Worm (Caenorhabditis elegans) whole organism, young adult: Measurements from ENCODE around the gene T15B7.8.

ENCODE experiments used
- B0019.2 ChIP-seq: fragments of 200-800 bp; sonication (Bioruptor generic); conservative IDR thresholded peaks from 2 replicates; pipeline ENCODE4 v1.3.6; 2022; ENCODE audit warnings: missing genetic modification reagents, missing genetic modification characterization, missing compliant biosample characterization
- B0261.1 ChIP-seq: sonication (generic microtip); optimal IDR thresholded peaks from 2 replicates; lab custom pipeline; 2016; ENCODE audit warnings: mild to moderate bottlenecking, missing genetic modification characterization, moderate library complexity, missing compliant biosample characterization
- D2030.7 ChIP-seq: fragments of 200-800 bp; sonication (Bioruptor generic); IDR thresholded peaks from 2 replicates; pipeline ENCODE4 v1.3.6; 2022; ENCODE audit warnings: missing genetic modification reagents, missing genetic modification characterization, missing compliant biosample characterization
- F33H1.4 ChIP-seq: fragments of 200-800 bp; sonication (Bioruptor generic); IDR thresholded peaks from 2 replicates; pipeline ENCODE4 v1.3.6; 2022; ENCODE audit warnings: missing genetic modification reagents, missing genetic modification characterization, missing compliant biosample characterization
- F49E8.2 ChIP-seq: sonication (generic microtip); optimal IDR thresholded peaks from 3 replicates; lab custom pipeline; 2017; ENCODE audit warnings: missing genetic modification characterization, mild to moderate bottlenecking, missing compliant biosample characterization, antibody characterized with exemption, moderate library complexity; ENCODE audit not compliant: insufficient read depth
- K11D2.4 ChIP-seq: fragments of 200-800 bp; sonication (Bioruptor generic); IDR thresholded peaks from 2 replicates; pipeline ENCODE4 v1.3.6; 2022; ENCODE audit warnings: missing genetic modification reagents, missing genetic modification characterization, missing compliant biosample characterization
- Y56A3A.18 ChIP-seq: fragments of 200-800 bp; sonication (Bioruptor generic); IDR thresholded peaks from 2 replicates; pipeline ENCODE4 v1.3.6; 2022; ENCODE audit warnings: missing genetic modification reagents, missing genetic modification characterization, missing compliant biosample characterization
- Y79H2A.3 ChIP-seq: fragments of 200-800 bp; sonication (Bioruptor generic); conservative IDR thresholded peaks from 2 replicates; pipeline ENCODE4 v1.3.6; 2022; ENCODE audit warnings: missing genetic modification reagents, missing genetic modification characterization, missing compliant biosample characterization
- ZK185.1 ChIP-seq: sonication (generic microtip); optimal IDR thresholded peaks from 2 replicates; lab custom pipeline; 2016; ENCODE audit warnings: mild to moderate bottlenecking, missing genetic modification characterization, missing compliant biosample characterization; ENCODE audit not compliant: poor library complexity, severe bottlenecking
- ama-1 ChIP-seq, 3 experiments: fragments of 150-350 bp in 1 of 3; sonication (generic microtip) in 2 of 3; optimal IDR thresholded peaks; 2 replicates each; lab custom pipeline; 2014 to 2018; ENCODE audit warnings: missing biosample characterization in 2 of 3, missing genetic modification characterization in 2 of 3, missing genetic modification reagents in 2 of 3
- aptf-3 ChIP-seq: fragments of 200-800 bp; sonication (Bioruptor generic); IDR thresholded peaks from 2 replicates; pipeline ENCODE4 v1.3.6; 2022; ENCODE audit warnings: missing genetic modification characterization, missing compliant biosample characterization
- atf-7 ChIP-seq: sonication (generic microtip); optimal IDR thresholded peaks from 2 replicates; lab custom pipeline; 2017; ENCODE audit warnings: mild to moderate bottlenecking, missing genetic modification characterization, missing compliant biosample characterization
- athp-1 ChIP-seq: sonication (generic microtip); optimal IDR thresholded peaks from 2 replicates; lab custom pipeline; 2017; ENCODE audit warnings: mild to moderate bottlenecking, missing genetic modification characterization, missing compliant biosample characterization
- attf-3 ChIP-seq: fragments of 200-800 bp; sonication (Bioruptor generic); conservative IDR thresholded peaks from 2 replicates; pipeline ENCODE4 v1.3.6; 2022; ENCODE audit warnings: missing genetic modification reagents, missing genetic modification characterization, missing compliant biosample characterization
- attf-5 ChIP-seq: fragments of 200-800 bp; sonication (Bioruptor generic); optimal IDR thresholded peaks from 2 replicates; lab custom pipeline; 2018; ENCODE audit warnings: mild to moderate bottlenecking, missing genetic modification characterization, missing compliant biosample characterization
- bed-1 ChIP-seq: fragments of 200-800 bp; sonication (Bioruptor generic); IDR thresholded peaks from 2 replicates; pipeline ENCODE4 v1.3.6; 2022; ENCODE audit warnings: missing genetic modification reagents, missing genetic modification characterization, missing compliant biosample characterization
- ceh-100 ChIP-seq: fragments of 200-800 bp; sonication (Bioruptor generic); IDR thresholded peaks from 2 replicates; pipeline ENCODE4 v1.3.6; 2022; ENCODE audit warnings: missing genetic modification reagents, missing genetic modification characterization, missing compliant biosample characterization
- ceh-40 ChIP-seq: fragments of 200-800 bp; sonication (Bioruptor generic); IDR thresholded peaks from 2 replicates; pipeline ENCODE4 v1.3.6; 2022; ENCODE audit warnings: missing genetic modification characterization, missing compliant biosample characterization
- ekl-4 ChIP-seq: fragments of 200-800 bp; sonication (Bioruptor generic); IDR thresholded peaks from 2 replicates; pipeline ENCODE4 v1.3.6; 2022; ENCODE audit warnings: missing genetic modification reagents, missing genetic modification characterization, missing compliant biosample characterization
- gei-17 ChIP-seq: fragments of 200-800 bp; sonication (Bioruptor generic); optimal IDR thresholded peaks from 2 replicates; lab custom pipeline; 2018; ENCODE audit warnings: mild to moderate bottlenecking, missing genetic modification characterization, missing compliant biosample characterization
- him-1 ChIP-seq: sonication (generic microtip); optimal IDR thresholded peaks from 2 replicates; lab custom pipeline; 2016; ENCODE audit warnings: missing genotype, missing genetic modification reagents, missing genetic modification characterization, missing compliant biosample characterization
- hlh-12 ChIP-seq: sonication (generic microtip); optimal IDR thresholded peaks from 2 replicates; lab custom pipeline; 2016; ENCODE audit warnings: missing genetic modification characterization, missing compliant biosample characterization
- hlh-26 ChIP-seq: fragments of 200-800 bp; sonication (Bioruptor generic); conservative IDR thresholded peaks from 2 replicates; pipeline ENCODE4 v1.3.6; 2022; ENCODE audit warnings: missing genetic modification reagents, missing genetic modification characterization, missing compliant biosample characterization
- hmg-1.2 ChIP-seq: fragments of 200-800 bp; sonication (Bioruptor generic); IDR thresholded peaks from 2 replicates; pipeline ENCODE4 v1.3.6; 2022; ENCODE audit warnings: missing genetic modification reagents, missing genetic modification characterization, missing compliant biosample characterization
- hsf-1 ChIP-seq: fragments of 200-800 bp; sonication (Bioruptor generic); IDR thresholded peaks from 2 replicates; pipeline ENCODE4 v1.3.6; 2022; ENCODE audit warnings: missing genetic modification reagents, missing genetic modification characterization, missing compliant biosample characterization
- let-607 ChIP-seq, 2 experiments: fragments of 200-800 bp in 1 of 2; sonication (Bioruptor generic) in 1 of 2; sonication (generic microtip) in 1 of 2; optimal IDR thresholded peaks; 2 replicates each; lab custom pipeline; 2016 to 2018; ENCODE audit warnings: mild to moderate bottlenecking in 2 of 2, missing compliant biosample characterization in 2 of 2, missing genetic modification characterization in 2 of 2, moderate library complexity in 2 of 2, missing genotype in 1 of 2
- lin-35 ChIP-seq, 3 experiments: fragments of 150-350 bp in 2 of 3; sonication (generic microtip) in 1 of 3; optimal IDR thresholded peaks; 2 replicates each; lab custom pipeline; 2014 to 2018; ENCODE audit warnings: missing biosample characterization in 3 of 3, missing genetic modification characterization in 3 of 3, missing genetic modification reagents in 3 of 3
- lin-54 ChIP-seq: fragments of 200-800 bp; sonication (Bioruptor generic); optimal IDR thresholded peaks from 2 replicates; lab custom pipeline; 2018; ENCODE audit warnings: mild to moderate bottlenecking, missing genetic modification characterization, missing compliant biosample characterization
- lir-1 ChIP-seq: fragments of 200-800 bp; sonication (Bioruptor generic); conservative IDR thresholded peaks from 2 replicates; pipeline ENCODE4 v1.3.6; 2022; ENCODE audit warnings: missing genetic modification reagents, missing genetic modification characterization, missing compliant biosample characterization
- lsl-1 ChIP-seq: fragments of 200-800 bp; sonication (Bioruptor generic); optimal IDR thresholded peaks from 2 replicates; lab custom pipeline; 2018; ENCODE audit warnings: mild to moderate bottlenecking, missing genetic modification characterization, moderate library complexity, missing compliant biosample characterization
- madf-10 ChIP-seq: sonication (generic microtip); optimal IDR thresholded peaks from 2 replicates; lab custom pipeline; 2016; ENCODE audit warnings: mild to moderate bottlenecking, missing genetic modification characterization, missing compliant biosample characterization
- madf-3 ChIP-seq: fragments of 200-800 bp; sonication (Bioruptor generic); IDR thresholded peaks from 2 replicates; pipeline ENCODE4 v1.3.6; 2022; ENCODE audit warnings: missing genetic modification reagents, missing genetic modification characterization, missing compliant biosample characterization
- madf-8 ChIP-seq: fragments of 200-800 bp; sonication (Bioruptor generic); conservative IDR thresholded peaks from 2 replicates; pipeline ENCODE4 v1.3.6; 2022; ENCODE audit warnings: missing genetic modification reagents, missing genetic modification characterization, missing compliant biosample characterization
- mcd-1 ChIP-seq: fragments of 200-800 bp; sonication (Bioruptor generic); IDR thresholded peaks from 2 replicates; pipeline ENCODE4 v1.3.6; 2022; ENCODE audit warnings: missing genetic modification reagents, missing genetic modification characterization, missing compliant biosample characterization
- mel-28 ChIP-seq: sonication (generic microtip); optimal IDR thresholded peaks from 2 replicates; lab custom pipeline; 2016; ENCODE audit warnings: borderline replicate concordance, mild to moderate bottlenecking, missing genetic modification characterization, missing compliant biosample characterization
- mxl-1 ChIP-seq: sonication (generic microtip); optimal IDR thresholded peaks from 2 replicates; lab custom pipeline; 2016; ENCODE audit warnings: missing genetic modification characterization, missing compliant biosample characterization
- nfyb-1 ChIP-seq: fragments of 200-800 bp; sonication (Bioruptor generic); IDR thresholded peaks from 2 replicates; pipeline ENCODE4 v1.3.6; 2022; ENCODE audit warnings: missing genetic modification reagents, missing genetic modification characterization, missing compliant biosample characterization
- pbrm-1 ChIP-seq: fragments of 200-800 bp; sonication (Bioruptor generic); IDR thresholded peaks from 2 replicates; pipeline ENCODE4 v1.3.6; 2022; ENCODE audit warnings: missing genetic modification reagents, missing genetic modification characterization, missing compliant biosample characterization
- rcor-1 ChIP-seq: fragments of 200-800 bp; sonication (Bioruptor generic); IDR thresholded peaks from 2 replicates; pipeline ENCODE4 v1.3.6; 2022; ENCODE audit warnings: missing genetic modification reagents, missing genetic modification characterization, missing compliant biosample characterization
- rec-8 ChIP-seq, 2 experiments: sonication (generic microtip); optimal IDR thresholded peaks; 2 replicates each; lab custom pipeline; 2016; ENCODE audit warnings: mild to moderate bottlenecking in 2 of 2, missing genetic modification characterization in 2 of 2, missing genetic modification reagents in 2 of 2, missing genotype in 2 of 2, missing biosample characterization in 1 of 2, missing compliant biosample characterization in 1 of 2, moderate library complexity in 1 of 2
- repo-1 ChIP-seq: sonication (generic microtip); optimal IDR thresholded peaks from 2 replicates; lab custom pipeline; 2017; ENCODE audit warnings: mild to moderate bottlenecking, missing genetic modification characterization, missing compliant biosample characterization
- tbp1 ChIP-seq: fragments of 200-800 bp; sonication (Bioruptor generic); optimal IDR thresholded peaks from 2 replicates; lab custom pipeline; 2018; ENCODE audit warnings: mild to moderate bottlenecking, missing genetic modification characterization, missing compliant biosample characterization
- tbx-9 ChIP-seq: sonication (generic microtip); optimal IDR thresholded peaks from 2 replicates; lab custom pipeline; 2016; ENCODE audit warnings: borderline replicate concordance, missing genetic modification characterization, inconsistent platforms, missing compliant biosample characterization
- zfh-2 ChIP-seq: fragments of 200-800 bp; sonication (Bioruptor generic); conservative IDR thresholded peaks from 2 replicates; pipeline ENCODE4 v1.3.6; 2022; ENCODE audit warnings: missing genetic modification reagents, missing genetic modification characterization, missing compliant biosample characterization
- zim-3 ChIP-seq: sonication (generic microtip); optimal IDR thresholded peaks from 2 replicates; lab custom pipeline; 2017; ENCODE audit warnings: mild to moderate bottlenecking, missing genetic modification characterization, moderate library complexity, missing compliant biosample characterization
- ztf-18 ChIP-seq: sonication (generic microtip); optimal IDR thresholded peaks from 2 replicates; lab custom pipeline; 2016; ENCODE audit warnings: missing genotype, mild to moderate bottlenecking, missing genetic modification characterization, missing compliant biosample characterization
- ztf-25 ChIP-seq: fragments of 200-800 bp; sonication (Bioruptor generic); IDR thresholded peaks from 2 replicates; pipeline ENCODE4 v1.3.6; 2022; ENCODE audit warnings: missing genetic modification reagents, missing genetic modification characterization, missing compliant biosample characterization

Gene T15B7.8

DNA sequence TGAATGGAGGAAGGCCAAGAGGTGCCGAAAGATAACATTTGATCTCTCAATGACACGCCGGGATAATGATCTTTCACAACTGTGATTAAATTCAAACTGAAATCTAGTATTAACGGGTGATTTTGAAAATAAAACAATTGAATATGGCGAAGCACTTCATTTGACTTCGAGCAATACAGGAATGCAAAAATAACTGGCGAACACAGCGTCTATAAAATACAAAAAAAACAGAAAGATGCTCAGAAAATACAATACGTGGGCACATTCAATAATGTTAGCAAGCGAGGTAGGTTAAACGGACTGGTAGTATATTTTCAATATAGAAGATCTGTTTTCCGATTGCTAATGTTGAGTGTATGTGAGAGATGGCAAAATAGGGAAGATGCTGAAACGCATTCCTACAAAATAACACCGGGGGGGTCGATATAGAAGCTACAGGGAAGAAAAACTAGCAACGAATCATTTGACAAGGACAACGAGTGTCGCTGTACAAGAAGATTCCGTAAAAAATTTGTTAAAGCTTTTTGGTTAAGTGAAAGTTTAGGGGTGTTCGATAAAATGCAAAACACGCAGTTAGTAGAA, 38.5 kb upstream of the T15B7.8 start:
- TF ChIP-seq K11D2.4 (GFP tag; lab: Robert Waterston, UW) (no peak), him-1 (tag; lab: Kevin White, UChicago) (no peak), bed-1 (no peak), tbx-9 (tag; lab: Kevin White, UChicago) (no peak), hsf-1 (GFP tag; lab: Robert Waterston, UW) (peak; percentile 58; the same call in 1 of the 2 replicates), attf-3 (GFP tag; lab: Robert Waterston, UW) (no peak), lir-1 (GFP tag; lab: Robert Waterston, UW) (no peak), hlh-26 (GFP tag; lab: Robert Waterston, UW) (no peak), rec-8 (tag; optimal IDR thresholded peaks at IDR 0.05; lab: Kevin White, UChicago) (no peak), B0019.2 (GFP tag; lab: Robert Waterston, UW) (no peak), F33H1.4 (GFP tag; lab: Robert Waterston, UW) (peak; percentile 21; the same call in 1 of the 2 replicates), aptf-3 (GFP tag; lab: Robert Waterston, UW) (0 out of 2 replicates have a peak, but pooled peaks have one; percentile 49), madf-3 (GFP tag; lab: Robert Waterston, UW) (peak; percentile 70; the same call in 1 of the 2 replicates), hlh-12 (tag; lab: Kevin White, UChicago) (no peak), mxl-1 (tag; lab: Kevin White, UChicago) (peak; percentile 39), let-607 (tag; optimal IDR thresholded peaks at IDR 0.05; lab: Kevin White, UChicago) (no peak), atf-7 (peak; percentile 27), nfyb-1 (no peak), ceh-40 (GFP tag; lab: Robert Waterston, UW) (no peak; the same call in 1 of the 2 replicates), gei-17 (no peak), Y79H2A.3 (GFP tag; lab: Robert Waterston, UW) (peak; percentile 78), ama-1 (optimal IDR thresholded peaks at IDR 0.05; lab: Kevin White, UChicago) (no peak), ama-1 (GFP tag; optimal IDR thresholded peaks at IDR 0.05; lab: Kevin White, UChicago) (peak in 1 of 2 experiments; percentile 69), madf-10 (tag; lab: Kevin White, UChicago) (no peak), Y56A3A.18 (no peak), tbp1 (GFP tag; lab: Kevin White, UChicago) (peak; percentile 32), ZK185.1 (tag; lab: Kevin White, UChicago) (no peak), rcor-1 (GFP tag; lab: Robert Waterston, UW) (peak; percentile 45; the same call in 1 of the 2 replicates), ceh-100 (GFP tag; lab: Robert Waterston, UW) (0 out of 2 replicates have a peak, but pooled peaks have one; percentile 28), lin-54 (GFP tag; lab: Kevin White, UChicago) (peak; percentile 46), D2030.7 (GFP tag; lab: Robert Waterston, UW) (peak; percentile 45), B0261.1 (tag; lab: Kevin White, UChicago) (no peak), ekl-4 (GFP tag; lab: Robert Waterston, UW) (peak; percentile 65), mcd-1 (no peak), ztf-18 (tag; lab: Kevin White, UChicago) (peak; percentile 22), madf-8 (peak; percentile 3), athp-1 (tag; lab: Kevin White, UChicago) (peak; percentile 67), mel-28 (no peak), repo-1 (peak; percentile 25), F49E8.2 (peak; percentile 66), zim-3 (tag; lab: Kevin White, UChicago) (no peak), lin-35 (GFP tag; optimal IDR thresholded peaks at IDR 0.05; lab: Kevin White, UChicago) (no peak), zfh-2 (GFP tag; lab: Robert Waterston, UW) (no peak), hmg-1.2 (GFP tag; lab: Robert Waterston, UW) (peak; percentile 39), ztf-25 (GFP tag; lab: Robert Waterston, UW) (no peak), attf-5 (GFP tag; lab: Kevin White, UChicago) (peak; percentile 38), lsl-1 (peak; percentile 57), pbrm-1 (GFP tag; lab: Robert Waterston, UW) (0 out of 2 replicates have a peak, but pooled peaks have one; percentile 8)
